Worm (Caenorhabditis elegans) whole organism, L4 larva: Measurements from ENCODE around the gene adm-4.
A peak's percentile ranks its signal among the peaks of the same experiment; 100 is the strongest.

Experiments
- F10B5.3 ChIP-seq: sonication (generic microtip); optimal IDR thresholded peaks from 2 replicates; lab custom pipeline; 2016; ENCODE audit warnings: mild to moderate bottlenecking, missing genetic modification characterization, missing compliant biosample characterization
- F44E2.7 ChIP-seq: fragments of 200-800 bp; sonication (Bioruptor generic); IDR thresholded peaks from 2 replicates; pipeline ENCODE4 v2.1.2; 2022; ENCODE audit warnings: missing genetic modification characterization, missing compliant biosample characterization
- F49E8.2 ChIP-seq: sonication (generic microtip); optimal IDR thresholded peaks from 2 replicates; lab custom pipeline; 2016; ENCODE audit warnings: missing compliant biosample characterization, mild to moderate bottlenecking, missing genetic modification characterization, borderline replicate concordance
- R02D3.7 ChIP-seq: fragments of 150-350 bp; sonication (generic microtip); optimal IDR thresholded peaks from 3 replicates; lab custom pipeline; 2014; ENCODE audit warnings: missing biosample characterization, missing genetic modification characterization
- T26A8.4 ChIP-seq: fragments of 200-800 bp; sonication (Bioruptor generic); IDR thresholded peaks from 2 replicates; pipeline ENCODE4 v1.3.6; 2022; ENCODE audit warnings: missing genetic modification characterization, missing compliant biosample characterization
- Y105C5A.15 ChIP-seq: fragments of 200-800 bp; sonication (Bioruptor generic); IDR thresholded peaks from 2 replicates; pipeline ENCODE4 v1.3.6; 2022; ENCODE audit warnings: missing genetic modification characterization, missing compliant biosample characterization
- Y48G9A.11 ChIP-seq: fragments of 200-800 bp; sonication (Bioruptor generic); IDR thresholded peaks from 2 replicates; pipeline ENCODE4 v1.3.6; 2022; ENCODE audit warnings: missing genetic modification reagents, missing genetic modification characterization, missing compliant biosample characterization
- Y5F2A.4 ChIP-seq: fragments of 200-800 bp; sonication (Bioruptor generic); optimal IDR thresholded peaks from 2 replicates; lab custom pipeline; 2018; ENCODE audit warnings: mild to moderate bottlenecking, missing genetic modification characterization, missing compliant biosample characterization
- aha-1 ChIP-seq: fragments of 150-350 bp; peaks from one replicate; lab custom pipeline; 2014; ENCODE audit warnings: missing biosample characterization, missing genetic modification characterization
- aly-2 ChIP-seq: sonication (generic microtip); optimal IDR thresholded peaks from 2 replicates; lab custom pipeline; 2018; ENCODE audit warnings: missing biosample characterization, missing genetic modification characterization
- ceh-44 ChIP-seq: fragments of 200-800 bp; sonication (Bioruptor generic); IDR thresholded peaks from 2 replicates; pipeline ENCODE4 v1.3.6; 2022; ENCODE audit warnings: missing genetic modification reagents, missing genetic modification characterization, missing compliant biosample characterization
- ceh-62 ChIP-seq: sonication (generic microtip); optimal IDR thresholded peaks from 2 replicates; lab custom pipeline; 2017; ENCODE audit warnings: missing biosample characterization, missing genetic modification characterization
- ces-1 ChIP-seq: fragments of 150-350 bp; sonication (generic microtip); optimal IDR thresholded peaks from 4 replicates; lab custom pipeline; 2014; ENCODE audit warnings: missing biosample characterization, missing genetic modification reagents, missing genetic modification characterization
- ctbp-1 ChIP-seq: fragments of 200-800 bp; sonication (Bioruptor generic); IDR thresholded peaks from 2 replicates; pipeline ENCODE4 v1.3.6; 2022; ENCODE audit warnings: missing genetic modification reagents, missing genetic modification characterization, missing compliant biosample characterization
- daf-16 ChIP-seq, 3 experiments: sonication (generic microtip); optimal IDR thresholded peaks; 2 replicates each; lab custom pipeline; 2016 to 2017; ENCODE audit warnings: missing genetic modification characterization in 3 of 3, missing genetic modification reagents in 3 of 3, mild to moderate bottlenecking in 2 of 3, missing compliant biosample characterization in 2 of 3, missing biosample characterization in 1 of 3, moderate library complexity in 1 of 3
- daf-19 ChIP-seq: fragments of 200-800 bp; sonication (Bioruptor generic); conservative IDR thresholded peaks from 2 replicates; pipeline ENCODE4 v1.3.6; 2022; ENCODE audit warnings: missing genetic modification characterization, missing compliant biosample characterization
- dmd-6 ChIP-seq: fragments of 200-800 bp; sonication (Bioruptor generic); IDR thresholded peaks from 2 replicates; pipeline ENCODE4 v1.3.6; 2022; ENCODE audit warnings: missing genetic modification reagents, missing genetic modification characterization, missing compliant biosample characterization
- dmd-8 ChIP-seq: fragments of 200-800 bp; sonication (Bioruptor generic); IDR thresholded peaks from 2 replicates; pipeline ENCODE4 v1.3.6; 2022; ENCODE audit warnings: missing genetic modification characterization, missing compliant biosample characterization
- fkh-10 ChIP-seq: fragments of 150-350 bp; optimal IDR thresholded peaks from 2 replicates; lab custom pipeline; 2014; ENCODE audit warnings: missing biosample characterization, missing genetic modification reagents, missing genetic modification characterization
- gei-8 ChIP-seq: fragments of 200-800 bp; sonication (Bioruptor generic); optimal IDR thresholded peaks from 2 replicates; lab custom pipeline; 2018; ENCODE audit warnings: mild to moderate bottlenecking, missing genetic modification characterization, missing compliant biosample characterization
- hlh-11 ChIP-seq: fragments of 200-800 bp; sonication (Bioruptor generic); optimal IDR thresholded peaks from 2 replicates; lab custom pipeline; 2018; ENCODE audit warnings: mild to moderate bottlenecking, missing genetic modification characterization, missing compliant biosample characterization
- hlh-30 ChIP-seq: sonication (generic microtip); optimal IDR thresholded peaks from 2 replicates; lab custom pipeline; 2017; ENCODE audit warnings: antibody characterized with exemption, mild to moderate bottlenecking, missing genetic modification characterization, missing compliant biosample characterization; ENCODE audit not compliant: insufficient read depth
- lin-38 ChIP-seq: fragments of 200-800 bp; sonication (Bioruptor generic); IDR thresholded peaks from 2 replicates; pipeline ENCODE4 v1.3.6; 2022; ENCODE audit warnings: missing genetic modification reagents, missing genetic modification characterization, missing compliant biosample characterization
- lir-3 ChIP-seq: sonication (generic microtip); optimal IDR thresholded peaks from 2 replicates; lab custom pipeline; 2016; ENCODE audit warnings: mild to moderate bottlenecking, missing genetic modification characterization, missing compliant biosample characterization
- lsy-2 ChIP-seq, 2 experiments: fragments of 150-350 bp in 1 of 2; sonication (generic microtip) in 1 of 2; optimal IDR thresholded peaks; 2 replicates each; lab custom pipeline; 2014 to 2017; ENCODE audit warnings: missing biosample characterization in 2 of 2, missing genetic modification characterization in 2 of 2
- madf-5 ChIP-seq, 2 experiments: fragments of 200-800 bp; sonication (Bioruptor generic); IDR thresholded peaks; 2 replicates each; pipeline ENCODE4 v1.3.6; 2022; ENCODE audit warnings: missing compliant biosample characterization in 2 of 2, missing genetic modification characterization in 2 of 2
- madf-9 ChIP-seq: fragments of 200-800 bp; sonication (Bioruptor generic); conservative IDR thresholded peaks from 2 replicates; pipeline ENCODE4 v1.3.6; 2022; ENCODE audit warnings: missing genetic modification reagents, missing genetic modification characterization, missing compliant biosample characterization
- mdl-1 ChIP-seq, 2 experiments: fragments of 150-350 bp in 1 of 2; sonication (generic microtip) in 1 of 2; optimal IDR thresholded peaks; 2 replicates each; lab custom pipeline; 2014 to 2017; ENCODE audit warnings: missing biosample characterization in 2 of 2, missing genetic modification characterization in 2 of 2
- mdt-29 ChIP-seq: fragments of 200-800 bp; sonication (Bioruptor generic); IDR thresholded peaks from 2 replicates; pipeline ENCODE4 v1.3.6; 2022; ENCODE audit warnings: missing genetic modification reagents, missing genetic modification characterization, missing compliant biosample characterization
- mxl-3 ChIP-seq: fragments of 200-800 bp; sonication (Bioruptor generic); optimal IDR thresholded peaks from 2 replicates; lab custom pipeline; 2018; ENCODE audit warnings: mild to moderate bottlenecking, missing genetic modification characterization, missing compliant biosample characterization
- nhr-102 ChIP-seq: sonication (generic microtip); optimal IDR thresholded peaks from 2 replicates; lab custom pipeline; 2016; ENCODE audit warnings: mild to moderate bottlenecking, missing genetic modification characterization, moderate library complexity, missing compliant biosample characterization
- nhr-42 ChIP-seq: fragments of 200-800 bp; sonication (Bioruptor generic); IDR thresholded peaks from 2 replicates; pipeline ENCODE4 v1.3.6; 2022; ENCODE audit warnings: missing genetic modification characterization, missing compliant biosample characterization
- nhr-48 ChIP-seq: sonication (generic microtip); optimal IDR thresholded peaks from 2 replicates; lab custom pipeline; 2016; ENCODE audit warnings: mild to moderate bottlenecking, missing genetic modification characterization, missing compliant biosample characterization
- nhr-76 ChIP-seq: fragments of 150-350 bp; optimal IDR thresholded peaks from 2 replicates; lab custom pipeline; 2014; ENCODE audit warnings: missing biosample characterization, missing genetic modification characterization
- pha-4 ChIP-seq, 2 experiments: fragments of 150-350 bp in 1 of 2; fragments of 200-800 bp in 1 of 2; sonication (Bioruptor generic) in 1 of 2; IDR thresholded peaks in 1 of 2; optimal IDR thresholded peaks in 1 of 2; 2 replicates each; pipeline versions ENCODE4 v1.3.6 to Lab custom; 2014 to 2022; ENCODE audit warnings: missing genetic modification characterization in 2 of 2, missing genetic modification reagents in 2 of 2, missing biosample characterization in 1 of 2, missing compliant biosample characterization in 1 of 2
- pqm-1 ChIP-seq: sonication (generic microtip); optimal IDR thresholded peaks from 2 replicates; lab custom pipeline; 2017; ENCODE audit warnings: missing biosample characterization, missing genetic modification characterization
- rbr-2 ChIP-seq: sonication (generic microtip); optimal IDR thresholded peaks from 2 replicates; lab custom pipeline; 2016; ENCODE audit warnings: missing genotype, missing genetic modification characterization, missing compliant biosample characterization
- set-16 ChIP-seq: fragments of 200-800 bp; sonication (Bioruptor generic); IDR thresholded peaks from 2 replicates; pipeline ENCODE4 v1.3.6; 2022; ENCODE audit warnings: missing genetic modification reagents, missing genetic modification characterization, missing compliant biosample characterization
- snpc-1.2 ChIP-seq: fragments of 200-800 bp; sonication (Bioruptor generic); IDR thresholded peaks from 2 replicates; pipeline ENCODE4 v1.3.6; 2022; ENCODE audit warnings: missing genetic modification reagents, missing genetic modification characterization, missing compliant biosample characterization
- tag-97 ChIP-seq: fragments of 200-800 bp; sonication (Bioruptor generic); IDR thresholded peaks from 2 replicates; pipeline ENCODE4 v1.3.6; 2022; ENCODE audit warnings: missing genetic modification characterization, missing compliant biosample characterization
- unc-130 ChIP-seq: sonication (generic microtip); optimal IDR thresholded peaks from 2 replicates; lab custom pipeline; 2016; ENCODE audit warnings: missing genetic modification reagents, missing genetic modification characterization, missing compliant biosample characterization
- unc-62 ChIP-seq, 3 experiments: fragments of 150-350 bp in 1 of 3; sonication (generic microtip); optimal IDR thresholded peaks in 2 of 3; peaks in 1 of 3; 1 replicate in 1 of 3; 2 replicates in 2 of 3; lab custom pipeline; 2014 to 2017; ENCODE audit warnings: missing biosample characterization in 3 of 3, missing genetic modification characterization in 3 of 3, missing genetic modification reagents in 3 of 3, missing genotype in 1 of 3
- vab-7 ChIP-seq: fragments of 200-800 bp; sonication (Bioruptor generic); IDR thresholded peaks from 2 replicates; pipeline ENCODE4 v1.3.6; 2022; ENCODE audit warnings: missing genetic modification reagents, missing genetic modification characterization, missing compliant biosample characterization
- ztf-7 ChIP-seq: fragments of 150-350 bp; optimal IDR thresholded peaks from 2 replicates; lab custom pipeline; 2014; ENCODE audit warnings: missing biosample characterization, missing genetic modification characterization

The adm-4 gene

ce11 chrX:7776509-7777001 lies 21.5 kb downstream of the adm-4 start, which contains the start of gene mec-7:
Gene mec-7, minus strand, starts transcription at chrX:7776689.
- TF ChIP-seq unc-130 (no peak), aha-1 (tag; lab: Kevin White, UChicago) (peak; percentile 93), unc-62 (GFP tag; optimal IDR thresholded peaks at IDR 0.05 in 1 of 2; lab: Kevin White, UChicago) (peak in 1 of 2 experiments; percentile 97), unc-62 (tag; optimal IDR thresholded peaks at IDR 0.05; lab: Kevin White, UChicago) (no peak)
- TF ChIP-seq, all 104 proteins: peak for 2

- TF ChIP-seq ceh-62 (tag; lab: Kevin White, UChicago) (no peak), pha-4 (GFP tag; IDR thresholded peaks at IDR 0.05; lab: Robert Waterston, UW) (peak; percentile 77), pha-4 (tag; optimal IDR thresholded peaks at IDR 0.05; lab: Kevin White, UChicago) (no peak), aly-2 (tag; lab: Kevin White, UChicago) (no peak), set-16 (GFP tag; lab: Robert Waterston, UW) (no peak), R02D3.7 (no peak), madf-9 (GFP tag; lab: Robert Waterston, UW) (peak; percentile 18; the same call in 1 of the 2 replicates), nhr-48 (peak; percentile 42), madf-5 (GFP tag; IDR thresholded peaks at IDR 0.05; lab: Robert Waterston, UW) (peak in 1 of 2 experiments; percentile 56; a peak in 1 of 4 replicates), daf-16 (GFP tag; optimal IDR thresholded peaks at IDR 0.05; lab: Kevin White, UChicago) (peak; percentile 19 to 76), daf-16 (tag; optimal IDR thresholded peaks at IDR 0.05; lab: Kevin White, UChicago) (peak; percentile 68), ctbp-1 (GFP tag; lab: Robert Waterston, UW) (0 out of 2 replicates have a peak, but pooled peaks have one; percentile 62), unc-130 (peak; percentile 49), ztf-7 (tag; lab: Kevin White, UChicago) (no peak), lin-38 (GFP tag; lab: Robert Waterston, UW) (peak; percentile 61), hlh-11 (tag; lab: Kevin White, UChicago) (peak; percentile 58), tag-97 (GFP tag; lab: Robert Waterston, UW) (no peak), nhr-102 (peak; percentile 62), dmd-6 (GFP tag; lab: Robert Waterston, UW) (peak; percentile 21; the same call in 1 of the 2 replicates), ceh-44 (0 out of 2 replicates have a peak, but pooled peaks have one; percentile 38), T26A8.4 (GFP tag; lab: Robert Waterston, UW) (no peak), F49E8.2 (tag; lab: Kevin White, UChicago) (peak; percentile 50), rbr-2 (tag; lab: Kevin White, UChicago) (peak; percentile 43), snpc-1.2 (peak; percentile 81), lsy-2 (tag; optimal IDR thresholded peaks at IDR 0.05; lab: Kevin White, UChicago) (peak in 1 of 2 experiments; percentile 21), dmd-8 (GFP tag; lab: Robert Waterston, UW) (no peak), nhr-42 (GFP tag; lab: Robert Waterston, UW) (no peak), vab-7 (no peak; the same call in 1 of the 2 replicates), fkh-10 (no peak), lir-3 (tag; lab: Kevin White, UChicago) (peak; percentile 19), unc-62 (GFP tag; optimal IDR thresholded peaks at IDR 0.05 in 1 of 2; lab: Kevin White, UChicago) (peak in 1 of 2 experiments; percentile 93), unc-62 (tag; optimal IDR thresholded peaks at IDR 0.05; lab: Kevin White, UChicago) (no peak), Y5F2A.4 (GFP tag; lab: Kevin White, UChicago) (peak; percentile 41), daf-19 (GFP tag; lab: Robert Waterston, UW) (peak; percentile 59; the same call in 1 of the 2 replicates), pqm-1 (no peak), mxl-3 (GFP tag; lab: Kevin White, UChicago) (peak; percentile 13), F10B5.3 (tag; lab: Kevin White, UChicago) (no peak), gei-8 (GFP tag; lab: Kevin White, UChicago) (peak; percentile 3), F44E2.7 (no peak), ces-1 (GFP tag; lab: Kevin White, UChicago) (no peak), nhr-76 (tag; lab: Kevin White, UChicago) (no peak), hlh-30 (tag; lab: Kevin White, UChicago) (peak; percentile 47), Y48G9A.11 (GFP tag; lab: Robert Waterston, UW) (peak; percentile 56; the same call in 1 of the 2 replicates), Y105C5A.15 (GFP tag; lab: Robert Waterston, UW) (0 out of 2 replicates have a peak, but pooled peaks have one; percentile 54), mdl-1 (tag; optimal IDR thresholded peaks at IDR 0.05; lab: Kevin White, UChicago) (peak in 1 of 2 experiments; percentile 38), mdt-29 (GFP tag; lab: Robert Waterston, UW) (no peak)
Measured at ce11 chrX:7773714-7774318, 24.3 kb downstream of the adm-4 start.
